Worm (Caenorhabditis elegans): ENCODE results near the gene aff-1.

The aff-1 gene

DNA sequence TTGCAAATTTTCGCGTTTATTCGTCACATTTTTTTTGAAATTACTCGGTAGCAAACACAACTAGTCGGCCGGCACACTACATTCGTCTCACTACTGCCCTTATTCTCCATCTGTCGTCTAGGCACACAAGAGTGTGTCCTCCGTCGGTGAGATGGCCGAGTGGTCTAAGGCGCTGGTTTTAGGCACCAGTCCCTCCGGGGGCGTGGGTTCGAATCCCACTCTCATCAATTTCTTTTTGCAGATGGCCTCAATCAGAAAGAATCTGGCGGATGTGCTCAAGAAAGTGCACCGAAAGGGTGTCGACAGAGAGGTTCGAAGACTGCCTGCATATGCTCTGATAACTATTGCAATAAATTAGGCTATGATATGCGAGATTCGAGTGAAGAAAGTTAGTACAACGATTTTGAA is 10.5 kb downstream of the aff-1 start (continued):
- TF ChIP-seq egl-27 (tag; optimal IDR thresholded peaks at IDR 0.05) (peak; percentile 67 to 69), dsc-1 (tag; optimal IDR thresholded peaks at IDR 0.05) (peak; percentile 70), efl-1 (optimal IDR thresholded peaks at IDR 0.05) (peak; percentile 51 to 57), efl-1 (GFP tag; optimal IDR thresholded peaks at IDR 0.05 in 1 of 2) (peak; percentile 25 to 57), C16A3.4 (tag; optimal IDR thresholded peaks at IDR 0.05) (peak; percentile 75), fos-1 (tag; optimal IDR thresholded peaks at IDR 0.05) (peak; percentile 44), F16B12.6 (tag; optimal IDR thresholded peaks at IDR 0.05) (no peak), unc-30 (tag; optimal IDR thresholded peaks at IDR 0.05) (no peak), Y116A8C.19 (tag; optimal IDR thresholded peaks at IDR 0.05; ENCODE audit: borderline replicate concordance) (no peak), fkh-8 (tag; optimal IDR thresholded peaks at IDR 0.05) (peak; percentile 74), aly-2 (tag; optimal IDR thresholded peaks at IDR 0.05) (peak; percentile 18), sup-37 (GFP tag; optimal IDR thresholded peaks at IDR 0.05) (no peak), C04F5.9 (tag; optimal IDR thresholded peaks at IDR 0.05) (peak; percentile 6), efl-3 (GFP tag; optimal IDR thresholded peaks at IDR 0.05) (no peak), mdl-1 (tag; optimal IDR thresholded peaks at IDR 0.05) (peak in 1 of 2 experiments; percentile 75), aha-1 (tag; optimal IDR thresholded peaks at IDR 0.05) (no peak), ceh-82 (tag; optimal IDR thresholded peaks at IDR 0.05) (peak; percentile 58 to 82 (median 69)), lir-3 (tag; optimal IDR thresholded peaks at IDR 0.05; ENCODE audit: poor library complexity) (peak; percentile 20), egl-13 (tag; optimal IDR thresholded peaks at IDR 0.05) (no peak), ceh-63 (GFP tag; optimal IDR thresholded peaks at IDR 0.05) (no peak), C34B4.2 (tag; optimal IDR thresholded peaks at IDR 0.05) (no peak), zag-1 (tag; optimal IDR thresholded peaks at IDR 0.05) (no peak), ets-5 (GFP tag; IDR thresholded peaks at IDR 0.05) (no peak), pag-3 (tag; optimal IDR thresholded peaks at IDR 0.05; ENCODE audit: borderline replicate concordance, insufficient read depth) (no peak), nhr-85 (tag) (no peak), pax-3 (tag; optimal IDR thresholded peaks at IDR 0.05) (no peak), tbx-2 (tag; optimal IDR thresholded peaks at IDR 0.05) (peak; percentile 65), tlp-1 (tag; optimal IDR thresholded peaks at IDR 0.05) (no peak), blmp-1 (tag; optimal IDR thresholded peaks at IDR 0.05) (peak; percentile 18), ztf-4 (tag; optimal IDR thresholded peaks at IDR 0.05) (no peak), nhr-28 (tag; optimal IDR thresholded peaks at IDR 0.05) (no peak), snu-23 (GFP tag; optimal IDR thresholded peaks at IDR 0.05) (peak; percentile 85), lsy-2 (tag; optimal IDR thresholded peaks at IDR 0.05) (peak; percentile 44 to 75), lin-35 (GFP tag; optimal IDR thresholded peaks at IDR 0.05) (peak; percentile 35 to 83), swsn-7 (tag; optimal IDR thresholded peaks at IDR 0.05) (peak; percentile 67), sptf-1 (tag; optimal IDR thresholded peaks at IDR 0.05) (no peak), nhr-71 (tag; optimal IDR thresholded peaks at IDR 0.05) (peak; percentile 79), rnt-1 (tag; optimal IDR thresholded peaks at IDR 0.05) (peak; percentile 82), nhr-20 (tag; optimal IDR thresholded peaks at IDR 0.05) (peak; percentile 79), lin-39 (tag; optimal IDR thresholded peaks at IDR 0.05) (no peak)

DNA sequence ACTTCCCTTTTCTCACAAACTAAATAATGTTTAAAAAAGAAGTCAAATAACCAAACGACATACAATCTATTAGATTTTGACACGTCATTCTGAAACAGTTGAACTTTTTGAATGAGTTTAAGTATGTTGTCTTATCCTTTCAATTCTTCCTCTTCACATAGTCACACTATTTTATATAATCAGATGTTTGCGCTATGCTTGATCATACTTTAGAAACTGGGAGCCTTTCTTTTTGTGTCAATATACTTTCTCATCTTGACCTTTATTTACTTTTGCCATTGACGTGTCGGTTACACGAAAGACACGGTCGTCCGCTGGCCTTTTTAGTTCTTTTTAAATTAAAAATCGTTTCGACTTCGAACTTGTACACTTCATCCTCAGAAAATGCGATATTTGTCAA is 11.6 kb downstream of the aff-1 start, which contains the start of gene C04A2.15:
Gene C04A2.15, plus strand, starts transcription at position 299 of the 400 bp plus-strand sequence.
- TF ChIP-seq snpc-4 (tag; optimal IDR thresholded peaks at IDR 0.05): no peak
- TF ChIP-seq lin-14 (GFP tag; optimal IDR thresholded peaks at IDR 0.05): peak; percentile 34

DNA sequence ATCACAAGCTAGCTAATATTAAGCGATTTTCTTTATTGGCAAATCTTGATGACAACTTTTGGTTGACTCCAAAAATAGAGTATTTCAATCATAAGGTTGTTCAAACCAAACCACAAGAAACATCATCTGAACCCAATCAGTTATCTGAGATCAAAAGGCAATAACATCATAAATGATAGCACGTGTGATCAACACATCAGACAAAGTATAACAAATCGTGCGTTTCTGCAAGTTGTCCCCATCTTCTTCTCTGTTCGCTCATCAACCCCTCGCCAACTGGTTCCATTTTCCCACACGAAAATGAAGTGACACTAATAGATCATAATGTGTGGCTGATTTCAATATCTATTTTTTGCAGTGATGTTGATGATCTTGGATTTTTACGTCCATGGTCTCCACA is 14.2 kb downstream of the aff-1 start:
- TF ChIP-seq ets-5 (GFP tag; IDR thresholded peaks at IDR 0.05): no peak
- TF ChIP-seq nhr-47 (tag; optimal IDR thresholded peaks at IDR 0.05): peak; percentile 6
- TF ChIP-seq sptf-1 (tag; optimal IDR thresholded peaks at IDR 0.05): no peak
- no peak for TF ChIP-seq Y116A8C.19 (tag; optimal IDR thresholded peaks at IDR 0.05; ENCODE audit: borderline replicate concordance)
- TF ChIP-seq vab-15 (tag; optimal IDR thresholded peaks at IDR 0.05): peak; percentile 82
- no peak for TF ChIP-seq sox-4 (tag; optimal IDR thresholded peaks at IDR 0.05)
- TF ChIP-seq tbx-2 (tag; optimal IDR thresholded peaks at IDR 0.05): peak; percentile 63
- TF ChIP-seq mep-1 (tag; optimal IDR thresholded peaks at IDR 0.05): peak; percentile 3
- TF ChIP-seq unc-130 (tag; optimal IDR thresholded peaks at IDR 0.05): peak; percentile 78
- TF ChIP-seq elt-2 (tag; optimal IDR thresholded peaks at IDR 0.05): no peak
- TF ChIP-seq nhr-11 (tag; optimal IDR thresholded peaks at IDR 0.05): no peak
- TF ChIP-seq hpl-2 (GFP tag; optimal IDR thresholded peaks at IDR 0.05): no peak
- no peak for TF ChIP-seq hlh-17 (GFP tag; optimal IDR thresholded peaks at IDR 0.05; ENCODE audit: borderline replicate concordance)
- no peak for TF ChIP-seq lin-15B (tag; optimal IDR thresholded peaks at IDR 0.05)
- no peak for TF ChIP-seq swsn-7 (tag; optimal IDR thresholded peaks at IDR 0.05)
- no peak for TF ChIP-seq F16B12.6 (tag; optimal IDR thresholded peaks at IDR 0.05)

Data from whole organism, L1 larva.